Worm (Caenorhabditis elegans): ENCODE results near the gene tpk-1.

tpk-1 gene

ce11 chrIII:8885150-8885549, 26.8 kb upstream of the tpk-1 start, which contains the start of gene svop-1:
TSS of gene svop-1 (minus strand) at chrIII:8885488.
- no peak for TF ChIP-seq efl-1 (optimal IDR thresholded peaks at IDR 0.05)
- TF ChIP-seq efl-1 (GFP tag; optimal IDR thresholded peaks at IDR 0.05 in 1 of 2), result peak in 1 of 2 experiments; percentile 63
- TF ChIP-seq lin-39 (tag; optimal IDR thresholded peaks at IDR 0.05), result no peak
- no peak for TF ChIP-seq zip-4 (GFP tag; optimal IDR thresholded peaks at IDR 0.05)
- TF ChIP-seq nhr-12 (tag; optimal IDR thresholded peaks at IDR 0.05), result no peak
- no peak for TF ChIP-seq blmp-1 (tag; optimal IDR thresholded peaks at IDR 0.05)
- no peak for TF ChIP-seq tbx-2 (tag; optimal IDR thresholded peaks at IDR 0.05)
- TF ChIP-seq fkh-10 (GFP tag; optimal IDR thresholded peaks at IDR 0.05), result no peak

- TF ChIP-seq grh-1 (GFP tag; IDR thresholded peaks at IDR 0.05), result no peak
- peak; percentile 71 for TF ChIP-seq lin-14 (GFP tag; optimal IDR thresholded peaks at IDR 0.05)
- TF ChIP-seq unc-30 (tag; optimal IDR thresholded peaks at IDR 0.05), result no peak
- no peak for TF ChIP-seq fkh-10 (GFP tag; optimal IDR thresholded peaks at IDR 0.05)
- TF ChIP-seq isw-1 (GFP tag; IDR thresholded peaks at IDR 0.05), result no peak
- TF ChIP-seq irx-1 (tag; optimal IDR thresholded peaks at IDR 0.05), result no peak
- peak; percentile 61 for TF ChIP-seq fkh-8 (tag; optimal IDR thresholded peaks at IDR 0.05)
- peak; percentile 16 for TF ChIP-seq unc-86 (tag; optimal IDR thresholded peaks at IDR 0.05)
- TF ChIP-seq tbx-2 (tag; optimal IDR thresholded peaks at IDR 0.05), result no peak
- no peak for TF ChIP-seq zag-1 (tag; optimal IDR thresholded peaks at IDR 0.05)
- no peak for TF ChIP-seq lin-15B (tag; optimal IDR thresholded peaks at IDR 0.05)
- peak in 1 of 3 experiments; percentile 5 for TF ChIP-seq ceh-82 (tag; optimal IDR thresholded peaks at IDR 0.05)
- TF ChIP-seq snpc-4 (tag; optimal IDR thresholded peaks at IDR 0.05), result no peak
- peak; percentile 22 for TF ChIP-seq mep-1 (tag; optimal IDR thresholded peaks at IDR 0.05)
- peak; percentile 20 for TF ChIP-seq nhr-47 (tag; optimal IDR thresholded peaks at IDR 0.05)
- TF ChIP-seq egl-13 (tag; optimal IDR thresholded peaks at IDR 0.05), result peak; percentile 15
- no peak for TF ChIP-seq tlp-1 (tag; optimal IDR thresholded peaks at IDR 0.05)
- TF ChIP-seq C04F5.9 (tag; optimal IDR thresholded peaks at IDR 0.05), result no peak
- TF ChIP-seq efl-3 (GFP tag; optimal IDR thresholded peaks at IDR 0.05), result no peak
- TF ChIP-seq hpl-2 (GFP tag; optimal IDR thresholded peaks at IDR 0.05), result no peak
- peak; percentile 40 for TF ChIP-seq dsc-1 (tag; optimal IDR thresholded peaks at IDR 0.05)
- TF ChIP-seq lin-35 (GFP tag; optimal IDR thresholded peaks at IDR 0.05), result peak in 1 of 2 experiments; percentile 5
- TF ChIP-seq dpl-1 (GFP tag; optimal IDR thresholded peaks at IDR 0.05), result peak in 1 of 3 experiments; percentile 26
- TF ChIP-seq efl-1 (optimal IDR thresholded peaks at IDR 0.05), result peak; percentile 1 to 26
- TF ChIP-seq efl-1 (GFP tag; optimal IDR thresholded peaks at IDR 0.05 in 1 of 2), result no peak
- peak in 1 of 2 experiments; percentile 42 for TF ChIP-seq lsy-2 (tag; optimal IDR thresholded peaks at IDR 0.05)
- peak; percentile 16 for TF ChIP-seq nhr-71 (tag; optimal IDR thresholded peaks at IDR 0.05)
- peak; percentile 20 for TF ChIP-seq swsn-7 (tag; optimal IDR thresholded peaks at IDR 0.05)
- no peak for TF ChIP-seq aha-1 (tag; optimal IDR thresholded peaks at IDR 0.05)
Observed at ce11 chrIII:8886309-8886708, 25.6 kb upstream of the tpk-1 start.

- TF ChIP-seq sox-4 (tag; optimal IDR thresholded peaks at IDR 0.05), result peak; percentile 65
- peak; percentile 78 to 85 for TF ChIP-seq efl-1 (optimal IDR thresholded peaks at IDR 0.05)
- TF ChIP-seq efl-1 (GFP tag; optimal IDR thresholded peaks at IDR 0.05 in 1 of 2), result peak; percentile 77 to 98
- TF ChIP-seq unc-130 (tag; optimal IDR thresholded peaks at IDR 0.05), result peak; percentile 94
- TF ChIP-seq C34B4.2 (tag; optimal IDR thresholded peaks at IDR 0.05), result no peak
- peak; percentile 82 for TF ChIP-seq blmp-1 (tag; optimal IDR thresholded peaks at IDR 0.05)
- peak; percentile 85 for TF ChIP-seq nhr-77 (tag; optimal IDR thresholded peaks at IDR 0.05)
- no peak for TF ChIP-seq tlp-1 (tag; optimal IDR thresholded peaks at IDR 0.05)
- peak; percentile 90 to 94 for TF ChIP-seq lsy-2 (tag; optimal IDR thresholded peaks at IDR 0.05)
- peak; percentile 75 for TF ChIP-seq lin-15B (tag; optimal IDR thresholded peaks at IDR 0.05)
- TF ChIP-seq C04F5.9 (tag; optimal IDR thresholded peaks at IDR 0.05), result peak; percentile 93
- no peak for TF ChIP-seq pqm-1 (tag; optimal IDR thresholded peaks at IDR 0.05)
- no peak for TF ChIP-seq efl-3 (GFP tag; optimal IDR thresholded peaks at IDR 0.05)
- TF ChIP-seq hpl-2 (GFP tag; optimal IDR thresholded peaks at IDR 0.05), result peak; percentile 56
- no peak for TF ChIP-seq unc-30 (tag; optimal IDR thresholded peaks at IDR 0.05)
- TF ChIP-seq aha-1 (tag; optimal IDR thresholded peaks at IDR 0.05), result no peak
- peak in 1 of 2 experiments; percentile 79 for TF ChIP-seq mdl-1 (tag; optimal IDR thresholded peaks at IDR 0.05)
- no peak for TF ChIP-seq alr-1 (tag; optimal IDR thresholded peaks at IDR 0.05; ENCODE audit: borderline replicate concordance)
- no peak for TF ChIP-seq ceh-8 (GFP tag; optimal IDR thresholded peaks at IDR 0.05)
- peak; percentile 64 for TF ChIP-seq egl-13 (tag; optimal IDR thresholded peaks at IDR 0.05)
- no peak for TF ChIP-seq hlh-17 (GFP tag; optimal IDR thresholded peaks at IDR 0.05; ENCODE audit: borderline replicate concordance)
- TF ChIP-seq zag-1 (tag; optimal IDR thresholded peaks at IDR 0.05), result no peak
- peak in 2 of 6 experiments; percentile 84 to 88 for TF ChIP-seq elt-3 (tag; optimal IDR thresholded peaks at IDR 0.05)
- no peak for TF ChIP-seq nhr-76 (tag; optimal IDR thresholded peaks at IDR 0.05)
- peak; percentile 50 for TF ChIP-seq isw-1 (GFP tag; IDR thresholded peaks at IDR 0.05)
- peak; percentile 58 for TF ChIP-seq aly-2 (tag; optimal IDR thresholded peaks at IDR 0.05)
- TF ChIP-seq ama-1 (optimal IDR thresholded peaks at IDR 0.05), result no peak
- TF ChIP-seq dsc-1 (tag; optimal IDR thresholded peaks at IDR 0.05), result peak; percentile 90
- TF ChIP-seq mep-1 (tag; optimal IDR thresholded peaks at IDR 0.05), result peak; percentile 97
- TF ChIP-seq ces-1 (GFP tag; optimal IDR thresholded peaks at IDR 0.05), result no peak
Observed at ce11 chrIII:8887184-8887801, 24.7 kb upstream of the tpk-1 start, which contains the start of gene famh-136. TSS of gene famh-136 (plus strand) at chrIII:8887751.

Measured in whole organism, L1 larva.